Worm (Caenorhabditis elegans): Measurements from ENCODE around the gene nas-33.

ce11 chrX:6443373-6443772 lies 11.7 kb downstream of the nas-33 start, which contains the start of gene K10C2.7:
- TF ChIP-seq lin-13 (GFP tag; optimal IDR thresholded peaks at IDR 0.05) (no peak), ama-1 (optimal IDR thresholded peaks at IDR 0.05) (no peak), fos-1 (tag; optimal IDR thresholded peaks at IDR 0.05) (no peak), nhr-77 (tag; optimal IDR thresholded peaks at IDR 0.05) (no peak), lin-39 (tag; optimal IDR thresholded peaks at IDR 0.05) (no peak), unc-39 (tag; optimal IDR thresholded peaks at IDR 0.05) (no peak), zag-1 (tag; optimal IDR thresholded peaks at IDR 0.05) (no peak), ceh-82 (tag; optimal IDR thresholded peaks at IDR 0.05) (no peak), sma-9 (GFP tag; optimal IDR thresholded peaks at IDR 0.05) (no peak), sma-9 (tag; optimal IDR thresholded peaks at IDR 0.05) (no peak), nhr-237 (tag; optimal IDR thresholded peaks at IDR 0.05) (no peak), lsy-2 (tag; optimal IDR thresholded peaks at IDR 0.05) (no peak), unc-62 (GFP tag; optimal IDR thresholded peaks at IDR 0.05) (no peak), nhr-11 (tag; optimal IDR thresholded peaks at IDR 0.05) (no peak), snpc-4 (tag; optimal IDR thresholded peaks at IDR 0.05) (no peak)
